Fruit fly (Drosophila melanogaster): ENCODE measurements around the gene CG12576.
A peak's percentile ranks its signal among the peaks of the same experiment; 100 is the strongest.

CG12576 gene

dm6 chrX:22487667-22488593 lies 5.8 kb upstream of the CG12576 start (continued):
- TF ChIP-seq Aef1 (GFP tag; IDR thresholded peaks at IDR 0.05): peak; percentile 42; the same call in 1 of the 3 replicates
- TF ChIP-seq Ssrp (tag; optimal IDR thresholded peaks at IDR 0.05): peak; percentile 20
- TF ChIP-seq Neu2 (GFP tag; optimal IDR thresholded peaks at IDR 0.05; ENCODE audit: borderline replicate concordance): no peak
- peak; percentile 30 for TF ChIP-seq Fer3 (tag; optimal IDR thresholded peaks at IDR 0.05)
- TF ChIP-seq CG10366 (GFP tag; IDR thresholded peaks at IDR 0.05): peak; percentile 44
- no peak for TF ChIP-seq Sin3A (optimal IDR thresholded peaks at IDR 0.05)
- TF ChIP-seq CG7357 (GFP tag; IDR thresholded peaks at IDR 0.05): peak; percentile 24; the same call in 1 of the 3 replicates
- TF ChIP-seq wdn (GFP tag; IDR thresholded peaks at IDR 0.05): no peak
- TF ChIP-seq BtbVII (GFP tag; optimal IDR thresholded peaks at IDR 0.05): peak; percentile 26
- peak; percentile 41; the same call in 1 of the 2 replicates for TF ChIP-seq CG6689 (GFP tag; IDR thresholded peaks at IDR 0.05)
- no peak for TF ChIP-seq trh (GFP tag; optimal IDR thresholded peaks at IDR 0.05)
- TF ChIP-seq Dref (GFP tag; IDR thresholded peaks at IDR 0.05): no peak
- TF ChIP-seq CG34422 (GFP tag; IDR thresholded peaks at IDR 0.05): 0 out of 3 replicates have a peak, but pooled peaks have one; percentile 48
- TF ChIP-seq Six4 (GFP tag; optimal IDR thresholded peaks at IDR 0.05): no peak
- TF ChIP-seq Dbx (GFP tag; IDR thresholded peaks at IDR 0.05): peak; percentile 48; the same call in 2 of the 3 replicates
- no peak for TF ChIP-seq bbx (GFP tag; IDR thresholded peaks at IDR 0.05; ENCODE audit: partially characterized antibody)
- TF ChIP-seq HLH3B (GFP tag; IDR thresholded peaks at IDR 0.05): peak; percentile 60
- TF ChIP-seq CG8290 (GFP tag; optimal IDR thresholded peaks at IDR 0.05): no peak
- peak in 1 of 2 experiments; percentile 4 for TF ChIP-seq CG8290 (tag; optimal IDR thresholded peaks at IDR 0.05)
- no peak for TF ChIP-seq Dp (GFP tag; optimal IDR thresholded peaks at IDR 0.05)
- TF ChIP-seq CG10979 (tag; optimal IDR thresholded peaks at IDR 0.05): peak; percentile 49
- TF ChIP-seq CG5245 (GFP tag; optimal IDR thresholded peaks at IDR 0.05): no peak
- peak; percentile 52 for TF ChIP-seq Hmr (GFP tag; optimal IDR thresholded peaks at IDR 0.05)
- TF ChIP-seq C15 (GFP tag; IDR thresholded peaks at IDR 0.05): no peak
- no peak for TF ChIP-seq Nf-YA (GFP tag; IDR thresholded peaks at IDR 0.05)
- TF ChIP-seq CG18619 (GFP tag; optimal IDR thresholded peaks at IDR 0.05): peak; percentile 34
- peak; percentile 52 for TF ChIP-seq Ada2b (GFP tag; IDR thresholded peaks at IDR 0.05)
- TF ChIP-seq CG11093 (GFP tag; IDR thresholded peaks at IDR 0.05): 0 out of 3 replicates have a peak, but pooled peaks have one; percentile 33
- no peak for TF ChIP-seq da (GFP tag; optimal IDR thresholded peaks at IDR 0.05)
- TF ChIP-seq tna (GFP tag; IDR thresholded peaks at IDR 0.05; ENCODE audit: partially characterized antibody): no peak
- no peak for TF ChIP-seq disco-r (GFP tag; optimal IDR thresholded peaks at IDR 0.05)
- no peak for TF ChIP-seq pan (optimal IDR thresholded peaks at IDR 0.05)
- TF ChIP-seq pan (GFP tag; optimal IDR thresholded peaks at IDR 0.05 in 1 of 2, IDR thresholded peaks at IDR 0.05 in 1 of 2): peak in 1 of 2 experiments; percentile 72
- peak; percentile 70 for TF ChIP-seq PHDP (tag; optimal IDR thresholded peaks at IDR 0.05)
- TF ChIP-seq exex (tag; optimal IDR thresholded peaks at IDR 0.05): peak; percentile 60
- no peak for TF ChIP-seq Eip74EF (GFP tag; optimal IDR thresholded peaks at IDR 0.05)
- no peak for TF ChIP-seq BEAF-32 (GFP tag; optimal IDR thresholded peaks at IDR 0.05)
- peak; percentile 57 for TF ChIP-seq lab (GFP tag; optimal IDR thresholded peaks at IDR 0.05)
- no peak for TF ChIP-seq CG15696 (tag; optimal IDR thresholded peaks at IDR 0.05)
- TF ChIP-seq pum (GFP tag; optimal IDR thresholded peaks at IDR 0.05): no peak
- TF ChIP-seq CG13424 (tag; optimal IDR thresholded peaks at IDR 0.05): no peak
- TF ChIP-seq CG4854 (GFP tag; optimal IDR thresholded peaks at IDR 0.05): no peak
- peak; percentile 22 for TF ChIP-seq Max (GFP tag; optimal IDR thresholded peaks at IDR 0.05)
- TF ChIP-seq Mad (GFP tag; optimal IDR thresholded peaks at IDR 0.05): no peak
- TF ChIP-seq ci (GFP tag; IDR thresholded peaks at IDR 0.05): 0 out of 3 replicates have a peak, but pooled peaks have one; percentile 21
- peak; percentile 42; the same call in 1 of the 3 replicates for TF ChIP-seq B-H1 (GFP tag; IDR thresholded peaks at IDR 0.05)
- TF ChIP-seq CG8478 (optimal IDR thresholded peaks at IDR 0.05): no peak
- TF ChIP-seq CG9609 (GFP tag; optimal IDR thresholded peaks at IDR 0.05): no peak
- no peak for TF ChIP-seq Dip3 (GFP tag; optimal IDR thresholded peaks at IDR 0.05)

Data from whole organism, embryonic.